Worm (Caenorhabditis elegans): Measurements from ENCODE around the gene B0334.10.

B0334.10 gene

ce11 chrII:11473525-11474181 is 44.6 kb upstream of the B0334.10 start, which contains the start of the genes metl-1 and W02B12.11 (continued):
- TF ChIP-seq nhr-77 (tag; optimal IDR thresholded peaks at IDR 0.05) = peak; percentile 39
- TF ChIP-seq fkh-8 (tag; optimal IDR thresholded peaks at IDR 0.05) = peak; percentile 79
- peak; percentile 52 for TF ChIP-seq pax-3 (tag; optimal IDR thresholded peaks at IDR 0.05)
- no peak for TF ChIP-seq nhr-12 (tag; optimal IDR thresholded peaks at IDR 0.05)
- peak; percentile 70 for TF ChIP-seq zip-4 (GFP tag; optimal IDR thresholded peaks at IDR 0.05)
- TF ChIP-seq lin-39 (tag; optimal IDR thresholded peaks at IDR 0.05) = peak; percentile 88
- TF ChIP-seq ceh-90 (tag; optimal IDR thresholded peaks at IDR 0.05) = peak; percentile 5
- no peak for TF ChIP-seq ceh-63 (GFP tag; optimal IDR thresholded peaks at IDR 0.05)
- peak; percentile 80 for TF ChIP-seq unc-130 (tag; optimal IDR thresholded peaks at IDR 0.05)

DNA sequence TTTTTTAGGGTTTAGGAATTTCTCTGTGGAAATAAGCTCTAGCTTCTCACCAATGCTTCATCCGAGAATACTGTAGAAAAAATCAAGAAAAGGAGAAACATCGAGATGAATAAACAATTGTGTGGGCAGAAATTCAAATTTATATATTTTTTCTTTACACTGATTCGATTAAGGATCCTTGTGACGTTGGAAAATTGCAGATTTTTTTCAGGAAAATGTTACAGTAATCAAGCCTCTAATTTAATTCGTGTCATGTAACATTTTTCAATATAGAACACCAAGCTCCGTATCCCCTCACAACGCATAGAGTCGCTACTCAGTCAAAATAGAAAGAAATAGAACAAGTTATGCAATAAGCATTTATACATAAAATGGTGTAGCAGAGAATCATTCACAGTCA is 41.9 kb upstream of the B0334.10 start, which contains the start of gene W02B12.16:
TSS of gene W02B12.16 (minus strand) at position 101 of the 400 bp plus-strand sequence.
- TF ChIP-seq unc-30 (tag; optimal IDR thresholded peaks at IDR 0.05) (no peak), nhr-47 (tag; optimal IDR thresholded peaks at IDR 0.05) (no peak), mep-1 (tag; optimal IDR thresholded peaks at IDR 0.05) (no peak), zag-1 (tag; optimal IDR thresholded peaks at IDR 0.05) (no peak), isw-1 (GFP tag; IDR thresholded peaks at IDR 0.05) (no peak), sptf-1 (tag; optimal IDR thresholded peaks at IDR 0.05) (no peak), jun-1 (tag; optimal IDR thresholded peaks at IDR 0.05) (no peak), nhr-237 (tag; optimal IDR thresholded peaks at IDR 0.05) (no peak), skn-1 (tag; optimal IDR thresholded peaks at IDR 0.05) (no peak)

DNA sequence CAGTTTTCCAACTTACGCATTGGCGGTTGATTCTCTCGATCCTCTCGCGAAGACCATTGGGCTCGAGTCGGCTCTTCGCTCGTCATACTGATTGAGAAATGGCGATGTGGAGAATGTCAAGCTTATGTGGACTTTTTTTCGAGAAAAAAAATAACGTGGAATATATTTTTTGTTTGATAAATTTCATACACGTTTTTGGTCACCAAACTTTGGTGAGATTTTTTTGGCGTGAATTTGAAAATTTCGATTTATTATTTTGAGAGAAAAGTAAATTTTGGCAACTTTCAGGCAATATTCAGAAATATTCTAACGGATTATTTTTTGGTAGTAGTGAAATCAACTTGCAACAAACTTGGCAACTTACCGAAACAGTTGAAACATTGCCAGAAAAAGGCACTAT is 39.2 kb upstream of the B0334.10 start, which contains the start of gene W02B12.12:
TSS of gene W02B12.12 (minus strand) at position 101 of the 400 bp plus-strand sequence.
- TF ChIP-seq swsn-7 (tag; optimal IDR thresholded peaks at IDR 0.05) (no peak), elt-3 (tag; optimal IDR thresholded peaks at IDR 0.05) (no peak), nhr-28 (tag; optimal IDR thresholded peaks at IDR 0.05) (no peak), zag-1 (tag; optimal IDR thresholded peaks at IDR 0.05) (no peak), ceh-90 (tag; optimal IDR thresholded peaks at IDR 0.05) (no peak), sup-37 (GFP tag; optimal IDR thresholded peaks at IDR 0.05) (no peak), zip-4 (GFP tag; optimal IDR thresholded peaks at IDR 0.05) (no peak), ztf-11 (tag; optimal IDR thresholded peaks at IDR 0.05) (no peak), ama-1 (optimal IDR thresholded peaks at IDR 0.05) (no peak), snpc-4 (tag; optimal IDR thresholded peaks at IDR 0.05) (no peak), lsy-2 (tag; optimal IDR thresholded peaks at IDR 0.05) (no peak), hlh-4 (tag; optimal IDR thresholded peaks at IDR 0.05) (no peak), alr-1 (tag; optimal IDR thresholded peaks at IDR 0.05; ENCODE audit: borderline replicate concordance) (no peak), nhr-71 (tag; optimal IDR thresholded peaks at IDR 0.05) (no peak), mdl-1 (tag; optimal IDR thresholded peaks at IDR 0.05) (no peak), lin-15B (tag; optimal IDR thresholded peaks at IDR 0.05) (no peak), Y116A8C.19 (tag; optimal IDR thresholded peaks at IDR 0.05; ENCODE audit: borderline replicate concordance) (no peak), ceh-8 (GFP tag; optimal IDR thresholded peaks at IDR 0.05) (no peak)

DNA sequence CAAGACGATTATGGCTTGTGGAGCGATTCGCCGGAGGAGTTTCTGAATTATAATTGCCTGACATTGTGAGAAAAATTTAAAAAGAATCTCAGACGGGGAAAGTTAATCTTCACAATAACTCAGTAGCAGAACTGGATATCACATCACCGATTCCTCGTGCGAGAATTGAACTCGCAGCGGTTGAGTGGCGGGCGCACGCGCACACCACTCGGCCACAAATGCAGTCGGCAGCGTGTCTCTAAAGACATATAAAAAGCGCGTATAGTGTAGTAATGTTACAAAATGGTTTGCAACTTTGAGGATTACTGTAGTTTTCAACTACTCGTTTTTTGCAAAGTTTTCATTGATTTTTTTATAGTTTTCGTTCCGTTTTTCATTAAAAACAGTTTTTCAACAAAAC is 33.7 kb upstream of the B0334.10 start:
- TF ChIP-seq aha-1 (tag; optimal IDR thresholded peaks at IDR 0.05) = no peak
- TF ChIP-seq lin-15B (tag; optimal IDR thresholded peaks at IDR 0.05) = peak; percentile 37
- peak; percentile 85 for TF ChIP-seq snu-23 (GFP tag; optimal IDR thresholded peaks at IDR 0.05)
- TF ChIP-seq lin-13 (GFP tag; optimal IDR thresholded peaks at IDR 0.05) = no peak
- TF ChIP-seq pax-3 (tag; optimal IDR thresholded peaks at IDR 0.05) = no peak
- TF ChIP-seq C34B4.2 (tag; optimal IDR thresholded peaks at IDR 0.05) = no peak
- no peak for TF ChIP-seq efl-3 (GFP tag; optimal IDR thresholded peaks at IDR 0.05)
- TF ChIP-seq snpc-4 (tag; optimal IDR thresholded peaks at IDR 0.05) = peak; percentile 51
- TF ChIP-seq nhr-71 (tag; optimal IDR thresholded peaks at IDR 0.05) = peak; percentile 80
- peak; percentile 73 for TF ChIP-seq unc-130 (tag; optimal IDR thresholded peaks at IDR 0.05)
- peak; percentile 69 to 84 for TF ChIP-seq lin-35 (GFP tag; optimal IDR thresholded peaks at IDR 0.05)
- no peak for TF ChIP-seq ceh-8 (GFP tag; optimal IDR thresholded peaks at IDR 0.05)
- peak in 2 of 6 experiments; percentile 34 to 51 for TF ChIP-seq elt-3 (tag; optimal IDR thresholded peaks at IDR 0.05)
- no peak for TF ChIP-seq nhr-76 (tag; optimal IDR thresholded peaks at IDR 0.05)
- TF ChIP-seq rnt-1 (tag; optimal IDR thresholded peaks at IDR 0.05) = peak; percentile 79
- no peak for TF ChIP-seq nhr-28 (tag; optimal IDR thresholded peaks at IDR 0.05)
- TF ChIP-seq mab-9 (GFP tag; IDR thresholded peaks at IDR 0.05) = no peak
- TF ChIP-seq Y116A8C.19 (tag; optimal IDR thresholded peaks at IDR 0.05; ENCODE audit: borderline replicate concordance) = no peak
- no peak for TF ChIP-seq ets-5 (GFP tag; IDR thresholded peaks at IDR 0.05)
- peak; percentile 54 for TF ChIP-seq tbx-2 (tag; optimal IDR thresholded peaks at IDR 0.05)
- TF ChIP-seq ztf-4 (tag; optimal IDR thresholded peaks at IDR 0.05) = peak; percentile 14
- TF ChIP-seq lir-3 (tag; optimal IDR thresholded peaks at IDR 0.05; ENCODE audit: poor library complexity) = peak; percentile 82
- TF ChIP-seq ces-1 (GFP tag; optimal IDR thresholded peaks at IDR 0.05) = no peak

All from whole organism, L1 larva.